Worm (Caenorhabditis elegans) whole organism, L1 larva: ENCODE data around the gene F07E5.12.

ENCODE experiments used
- aly-2 ChIP-seq: fragments of 150-350 bp; optimal IDR thresholded peaks from 2 replicates; lab custom pipeline; 2014; ENCODE audit warnings: missing biosample characterization, missing genetic modification characterization
- ceh-90 ChIP-seq: sonication (generic microtip); optimal IDR thresholded peaks from 2 replicates; lab custom pipeline; 2016; ENCODE audit warnings: missing genetic modification characterization, missing compliant biosample characterization
- elt-2 ChIP-seq: sonication (generic microtip); optimal IDR thresholded peaks from 2 replicates; lab custom pipeline; 2016; ENCODE audit warnings: missing genetic modification characterization, mild to moderate bottlenecking, inconsistent platforms, missing compliant biosample characterization, missing genetic modification reagents
- grh-1 ChIP-seq: fragments of 200-800 bp; sonication (Bioruptor generic); IDR thresholded peaks from 2 replicates; pipeline ENCODE4 v1.3.6; 2022; ENCODE audit warnings: missing genetic modification reagents, missing genetic modification characterization, missing compliant biosample characterization
- nhr-11 ChIP-seq: fragments of 150-350 bp; optimal IDR thresholded peaks from 2 replicates; lab custom pipeline; 2014; ENCODE audit warnings: missing biosample characterization, missing genetic modification characterization
- nhr-12 ChIP-seq: sonication (generic microtip); optimal IDR thresholded peaks from 2 replicates; lab custom pipeline; 2017; ENCODE audit warnings: missing biosample characterization, missing genetic modification characterization
- nhr-47 ChIP-seq: sonication (generic microtip); optimal IDR thresholded peaks from 2 replicates; lab custom pipeline; 2016; ENCODE audit warnings: mild to moderate bottlenecking, missing genetic modification characterization, moderate library complexity, missing compliant biosample characterization
- unc-62 ChIP-seq: fragments of 150-350 bp; optimal IDR thresholded peaks from 2 replicates; lab custom pipeline; 2014; ENCODE audit warnings: missing biosample characterization, missing genetic modification reagents, missing genetic modification characterization

DNA sequence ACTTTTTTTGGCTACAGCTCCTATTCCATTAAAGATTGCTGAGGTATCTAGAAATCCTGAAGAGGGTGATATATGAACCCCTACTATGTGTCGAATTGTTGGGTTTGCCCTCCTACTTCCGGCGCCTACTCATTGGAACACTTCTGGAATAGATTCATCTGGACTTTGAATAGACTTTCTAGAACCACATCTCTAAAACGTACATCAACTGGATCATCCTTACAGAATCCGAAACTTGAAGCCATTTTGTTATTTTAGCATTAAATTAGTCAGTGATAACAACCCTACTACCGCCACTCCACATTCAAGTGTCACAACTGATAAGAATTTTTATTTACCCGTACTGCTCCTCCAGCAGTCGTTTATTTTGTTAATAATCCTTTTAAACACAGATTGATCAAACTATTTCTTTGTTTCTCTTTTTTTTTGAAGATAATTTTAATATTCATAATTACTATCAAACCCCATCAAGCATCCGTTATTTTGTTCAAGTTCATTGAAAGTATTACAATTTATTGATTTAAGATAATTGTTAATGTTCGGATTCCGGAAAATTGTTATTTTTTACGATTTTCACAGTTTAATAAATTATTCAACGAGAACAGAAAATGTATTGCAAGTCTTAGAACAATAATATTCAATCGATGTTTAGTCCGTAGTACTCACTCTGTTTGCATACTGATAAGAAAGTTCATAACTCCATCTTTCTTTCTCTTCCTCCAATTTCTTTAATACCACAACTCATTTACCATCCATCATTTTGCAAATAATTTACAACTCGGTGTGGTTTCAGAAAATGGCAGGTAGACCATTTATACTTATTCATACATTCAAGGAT lies 31.6 kb downstream of the F07E5.12 start, which contains the start of gene math-42:
- TF ChIP-seq nhr-47 (tag; lab: Kevin White, UChicago): no peak
- TF ChIP-seq elt-2 (tag; lab: Kevin White, UChicago): peak; percentile 38
- no peak for TF ChIP-seq ceh-90 (tag; lab: Kevin White, UChicago)
- TF ChIP-seq unc-62: no peak
- TF ChIP-seq grh-1 (GFP tag; lab: Robert Waterston, UW): no peak
- no peak for TF ChIP-seq aly-2 (tag; lab: Kevin White, UChicago)
- no peak for TF ChIP-seq nhr-12
- no peak for TF ChIP-seq nhr-11 (tag; lab: Kevin White, UChicago)
